Fruit fly (Drosophila melanogaster) whole organism: Measurements from ENCODE around the gene Hr83.

Experiments used
- CG8478 ChIP-seq: fragments of >200 bp; optimal IDR thresholded peaks from 2 replicates; lab custom pipeline; 2018; ENCODE audit warnings: inconsistent platforms
- Dll ChIP-seq: fragments of >200 bp; optimal IDR thresholded peaks from 2 replicates; lab custom pipeline; 2017
- EcR ChIP-seq, 2 experiments: fragments of >200 bp; optimal IDR thresholded peaks; 2 replicates each; lab custom pipeline; 2017; ENCODE audit warnings: missing biosample characterization in 2 of 2, missing genetic modification characterization in 2 of 2, missing genetic modification reagents in 2 of 2
- pan ChIP-seq: fragments of >200 bp; optimal IDR thresholded peaks from 2 replicates; lab custom pipeline; 2017
- psq ChIP-seq: fragments of >200 bp; optimal IDR thresholded peaks from 2 replicates; lab custom pipeline; 2017
- usp ChIP-seq: fragments of >200 bp; optimal IDR thresholded peaks from 2 replicates; lab custom pipeline; 2017; ENCODE audit warnings: missing biosample characterization, missing genetic modification characterization, mixed read lengths

The Hr83 gene

DNA sequence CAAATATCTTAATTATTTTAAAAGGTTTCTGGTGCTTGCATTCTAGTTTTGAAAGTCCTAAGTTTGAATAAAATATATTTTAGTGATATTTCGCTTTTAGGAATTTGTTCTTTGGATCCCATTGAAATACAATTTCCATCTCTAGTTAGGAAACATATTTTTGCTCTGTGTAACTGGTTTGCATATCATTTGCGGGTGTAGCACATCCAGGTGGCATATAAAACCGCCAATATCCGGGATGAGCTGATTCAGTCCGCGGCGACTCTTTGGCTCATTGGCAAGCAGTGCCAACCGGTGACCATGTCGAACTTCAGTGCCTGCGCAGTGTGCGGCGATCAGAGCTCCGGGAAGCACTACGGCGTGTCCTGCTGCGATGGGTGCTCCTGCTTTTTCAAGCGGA is at the start of gene Hr83:
Gene Hr83, plus strand, starts transcription at position 301 of the 400 bp plus-strand sequence.
- no peak for TF ChIP-seq pan (lab: Kevin White, UChicago)
- no peak for TF ChIP-seq usp (GFP tag; lab: Kevin White, UChicago)
- TF ChIP-seq CG8478 (lab: Kevin White, UChicago) = no peak
- TF ChIP-seq psq (lab: Kevin White, UChicago) = no peak
- TF ChIP-seq Dll (lab: Kevin White, UChicago) = no peak
- TF ChIP-seq EcR (GFP tag; optimal IDR thresholded peaks at IDR 0.05; lab: Kevin White, UChicago) = no peak

DNA sequence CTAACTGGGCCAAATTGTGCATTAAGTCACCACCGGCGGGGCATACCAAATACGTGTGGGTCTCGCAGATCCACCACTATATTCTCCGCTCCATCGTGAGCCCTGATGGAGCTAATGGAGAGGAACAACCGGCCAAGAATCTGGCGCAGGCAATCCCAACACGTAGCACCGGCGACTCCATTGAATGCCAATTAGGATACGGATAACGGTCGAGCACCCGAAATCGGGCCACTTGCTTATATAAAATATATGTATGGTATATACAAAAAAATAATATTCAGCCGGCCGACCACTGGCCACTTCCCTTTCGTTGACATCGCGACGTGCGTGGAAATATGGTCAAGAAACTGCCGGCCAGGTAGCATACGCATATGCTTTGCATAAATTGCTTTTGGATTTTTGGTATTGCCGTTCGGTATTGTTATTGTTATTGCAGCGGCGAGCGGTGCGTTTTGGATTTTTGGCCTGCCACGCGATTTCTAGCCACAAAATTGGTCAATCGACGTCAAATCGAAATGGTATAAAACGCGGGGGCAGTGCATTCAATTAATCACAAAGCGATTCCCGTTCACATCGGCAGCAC is 47.7 kb upstream of the Hr83 start, which contains the start of gene Osi15:
Gene Osi15, plus strand, starts transcription at position 548 of the 583 bp plus-strand sequence.
- no peak for TF ChIP-seq Dll (lab: Kevin White, UChicago)
- no peak for TF ChIP-seq CG8478 (lab: Kevin White, UChicago)
- TF ChIP-seq psq (lab: Kevin White, UChicago) = no peak
- no peak for TF ChIP-seq pan (lab: Kevin White, UChicago)
- TF ChIP-seq usp (GFP tag; lab: Kevin White, UChicago) = no peak
- TF ChIP-seq EcR (GFP tag; optimal IDR thresholded peaks at IDR 0.05; lab: Kevin White, UChicago) = no peak

DNA sequence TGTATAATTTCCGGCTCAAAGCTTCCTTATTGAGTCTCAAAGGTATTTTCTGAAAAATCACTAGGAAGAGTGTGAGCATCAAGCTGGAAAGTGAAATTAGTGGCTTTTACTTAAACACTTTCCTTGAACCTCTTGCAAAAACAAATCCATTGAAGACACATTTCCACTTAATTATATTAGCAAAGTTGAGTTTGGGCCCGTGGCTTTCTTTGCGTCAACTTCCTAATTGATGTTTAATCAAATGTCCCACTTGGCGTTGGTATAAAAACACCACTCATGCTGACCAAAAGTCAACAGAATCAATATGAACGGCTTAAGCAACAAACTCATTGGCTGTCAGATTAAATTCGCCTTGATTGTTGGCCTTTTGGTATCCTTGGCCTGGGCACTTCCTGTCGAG is 45.3 kb upstream of the Hr83 start, which contains the start of gene CG46396:
Gene CG46396, plus strand, starts transcription at position 301 of the 400 bp plus-strand sequence.
- TF ChIP-seq CG8478 (lab: Kevin White, UChicago) (no peak), EcR (GFP tag; optimal IDR thresholded peaks at IDR 0.05; lab: Kevin White, UChicago) (no peak), psq (lab: Kevin White, UChicago) (no peak), usp (GFP tag; lab: Kevin White, UChicago) (no peak), pan (lab: Kevin White, UChicago) (no peak), Dll (lab: Kevin White, UChicago) (no peak)

DNA sequence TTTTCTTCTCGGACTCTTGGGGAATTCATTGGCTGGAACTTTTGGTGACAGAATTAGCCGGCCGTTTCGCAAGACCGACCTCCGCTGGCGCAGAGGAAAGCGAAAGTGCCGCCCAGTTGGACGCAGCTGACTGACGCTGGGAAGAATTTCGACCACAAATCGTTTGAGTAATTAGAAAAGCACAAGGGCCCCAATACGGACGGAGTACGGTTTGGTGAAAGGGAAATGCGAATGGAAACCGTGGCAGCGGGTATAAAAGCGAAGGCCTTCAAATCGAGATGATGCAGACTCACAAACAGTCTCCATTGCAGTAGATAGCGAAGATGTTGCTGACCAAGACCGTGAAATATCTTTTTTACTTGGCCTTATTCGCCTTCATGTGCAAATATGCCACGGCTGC is 44.1 kb upstream of the Hr83 start, which contains the start of gene Osi16:
Gene Osi16, plus strand, starts transcription at position 301 of the 400 bp plus-strand sequence.
- TF ChIP-seq psq (lab: Kevin White, UChicago) (no peak), Dll (lab: Kevin White, UChicago) (no peak), CG8478 (lab: Kevin White, UChicago) (no peak), usp (GFP tag; lab: Kevin White, UChicago) (no peak), pan (lab: Kevin White, UChicago) (no peak)

DNA sequence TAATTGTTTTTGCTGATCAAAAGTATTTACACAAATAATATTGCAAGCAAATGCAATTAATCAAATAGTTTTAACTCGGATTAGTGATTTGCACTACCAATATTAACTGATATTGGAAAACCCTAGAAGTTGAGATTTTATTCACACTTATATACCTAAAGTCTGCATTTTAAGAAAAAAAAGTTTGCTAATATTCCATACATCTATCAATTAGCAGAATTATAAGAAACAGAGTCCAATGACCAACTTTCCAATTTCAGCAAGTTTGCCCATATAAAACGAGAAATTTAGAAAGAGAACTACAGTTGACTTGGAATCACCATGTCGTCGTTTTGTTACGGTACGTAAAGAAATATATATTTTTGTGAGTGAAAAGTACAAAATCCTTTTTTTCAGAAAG is 42.5 kb upstream of the Hr83 start, which contains the start of gene CG46026:
Gene CG46026, plus strand, starts transcription at position 301 of the 400 bp plus-strand sequence.
- no peak for TF ChIP-seq CG8478 (lab: Kevin White, UChicago)
- no peak for TF ChIP-seq usp (GFP tag; lab: Kevin White, UChicago)
- TF ChIP-seq pan (lab: Kevin White, UChicago) = no peak
- TF ChIP-seq psq (lab: Kevin White, UChicago) = no peak
- no peak for TF ChIP-seq Dll (lab: Kevin White, UChicago)
- no peak for TF ChIP-seq EcR (GFP tag; optimal IDR thresholded peaks at IDR 0.05; lab: Kevin White, UChicago)

DNA sequence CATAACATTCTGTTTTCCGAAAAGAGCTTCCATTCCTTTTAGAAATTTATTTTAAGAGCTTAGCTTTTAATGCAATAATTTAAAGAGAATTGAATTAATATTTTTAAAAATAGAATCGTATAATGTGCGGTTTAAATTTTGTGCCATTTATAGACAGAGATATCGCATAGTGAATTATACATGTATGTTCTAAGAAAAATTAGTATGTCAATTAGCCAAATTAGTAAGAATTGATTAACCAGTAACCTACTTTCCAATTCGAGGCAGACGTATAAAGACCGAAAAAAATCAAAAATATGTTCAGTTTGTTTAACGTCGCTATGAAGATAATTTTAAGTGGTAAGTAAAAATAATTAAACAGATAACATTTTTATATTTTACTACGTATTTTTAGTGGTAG is 39.4 kb upstream of the Hr83 start, which contains the start of gene CG31560:
Gene CG31560, plus strand, starts transcription at position 301 of the 400 bp plus-strand sequence.
- no peak for TF ChIP-seq psq (lab: Kevin White, UChicago)
- no peak for TF ChIP-seq Dll (lab: Kevin White, UChicago)
- no peak for TF ChIP-seq CG8478 (lab: Kevin White, UChicago)
- TF ChIP-seq EcR (GFP tag; optimal IDR thresholded peaks at IDR 0.05; lab: Kevin White, UChicago) = no peak
- no peak for TF ChIP-seq usp (GFP tag; lab: Kevin White, UChicago)
- no peak for TF ChIP-seq pan (lab: Kevin White, UChicago)

DNA sequence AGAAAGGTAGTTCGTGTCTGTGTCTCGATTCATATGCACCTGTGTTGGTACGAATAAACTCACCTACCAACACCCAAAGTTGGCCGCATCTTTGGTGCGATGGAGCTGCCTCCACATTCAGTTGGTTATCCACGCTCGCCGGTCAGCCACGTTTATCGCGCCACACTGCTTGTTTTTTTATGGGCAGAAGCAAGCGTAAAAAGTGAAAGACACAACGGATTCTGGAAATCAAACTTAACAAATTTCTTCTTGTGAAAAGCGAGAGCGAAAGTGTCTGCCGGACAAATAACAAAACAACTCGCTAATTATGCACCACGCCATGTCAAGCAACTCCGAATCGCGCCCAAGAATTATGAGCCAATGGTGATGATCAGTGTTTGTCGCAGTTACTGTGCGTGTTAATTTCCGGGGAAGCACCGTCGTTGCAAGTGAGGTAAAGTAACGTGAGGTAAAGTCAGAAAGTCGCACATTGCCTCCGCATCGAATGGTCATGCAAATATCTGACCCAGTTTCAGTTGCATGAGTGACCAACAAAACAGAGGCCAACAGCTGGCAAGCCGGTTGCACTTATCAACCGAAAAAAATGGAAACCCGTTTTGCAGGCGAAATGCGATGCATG is 37.3 kb upstream of the Hr83 start, which contains the start of gene Osi17:
Gene Osi17, plus strand, starts transcription at position 132 of the 619 bp plus-strand sequence.
- TF ChIP-seq CG8478 (lab: Kevin White, UChicago) = no peak
- no peak for TF ChIP-seq usp (GFP tag; lab: Kevin White, UChicago)
- no peak for TF ChIP-seq Dll (lab: Kevin White, UChicago)
- no peak for TF ChIP-seq psq (lab: Kevin White, UChicago)
- no peak for TF ChIP-seq pan (lab: Kevin White, UChicago)

DNA sequence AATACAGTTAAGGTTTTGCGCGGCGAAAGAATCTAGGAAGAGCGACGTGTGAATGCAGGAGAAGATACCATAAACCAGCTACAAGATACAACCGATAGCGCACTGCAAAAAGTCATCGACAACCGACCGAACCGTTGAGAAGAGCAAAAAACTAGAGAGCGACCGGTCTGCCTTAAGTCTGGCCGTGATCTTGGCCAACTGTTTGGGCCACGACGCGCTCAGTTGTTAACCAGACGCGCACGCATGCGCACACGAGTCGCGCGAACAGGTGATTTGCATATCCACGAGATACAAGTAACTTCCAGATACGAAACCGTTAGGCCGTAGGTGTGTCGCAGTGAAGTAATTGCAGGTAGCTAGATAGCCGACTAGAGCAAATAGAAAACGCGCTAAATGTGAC is 34.0 kb upstream of the Hr83 start:
- TF ChIP-seq pan (lab: Kevin White, UChicago) (no peak), usp (GFP tag; lab: Kevin White, UChicago) (no peak), EcR (GFP tag; optimal IDR thresholded peaks at IDR 0.05; lab: Kevin White, UChicago) (no peak), psq (lab: Kevin White, UChicago) (no peak)

DNA sequence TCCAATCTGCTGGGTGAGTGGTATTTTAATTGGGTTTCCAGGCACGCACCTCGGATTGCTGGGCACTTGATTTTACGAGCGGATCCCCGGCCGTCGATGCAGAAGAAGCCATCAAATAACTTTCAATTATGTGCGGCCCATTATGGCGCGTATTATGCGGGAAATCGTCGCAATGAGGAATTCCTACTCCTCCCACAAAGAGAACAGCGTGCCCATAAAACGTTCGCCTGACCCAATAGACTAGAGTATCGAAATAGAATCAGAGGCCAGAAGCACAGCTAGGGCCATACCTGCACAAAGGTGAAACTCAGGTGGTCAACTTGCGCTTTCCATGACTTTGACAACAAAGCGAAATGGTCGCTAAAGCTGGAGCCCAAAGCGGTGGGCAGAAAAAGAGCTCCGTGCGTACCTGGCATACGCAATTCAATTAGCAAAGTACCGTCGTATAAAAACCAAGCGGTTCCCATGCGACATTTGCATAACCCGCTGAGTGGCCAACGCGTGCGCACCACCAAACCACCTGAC is 19.2 kb upstream of the Hr83 start, which contains the start of gene Osi18:
Gene Osi18, plus strand, starts transcription at position 475 of the 525 bp plus-strand sequence.
- TF ChIP-seq pan (lab: Kevin White, UChicago) (no peak), EcR (GFP tag; optimal IDR thresholded peaks at IDR 0.05; lab: Kevin White, UChicago) (no peak), psq (lab: Kevin White, UChicago) (no peak), CG8478 (lab: Kevin White, UChicago) (no peak), Dll (lab: Kevin White, UChicago) (no peak), usp (GFP tag; lab: Kevin White, UChicago) (no peak)

DNA sequence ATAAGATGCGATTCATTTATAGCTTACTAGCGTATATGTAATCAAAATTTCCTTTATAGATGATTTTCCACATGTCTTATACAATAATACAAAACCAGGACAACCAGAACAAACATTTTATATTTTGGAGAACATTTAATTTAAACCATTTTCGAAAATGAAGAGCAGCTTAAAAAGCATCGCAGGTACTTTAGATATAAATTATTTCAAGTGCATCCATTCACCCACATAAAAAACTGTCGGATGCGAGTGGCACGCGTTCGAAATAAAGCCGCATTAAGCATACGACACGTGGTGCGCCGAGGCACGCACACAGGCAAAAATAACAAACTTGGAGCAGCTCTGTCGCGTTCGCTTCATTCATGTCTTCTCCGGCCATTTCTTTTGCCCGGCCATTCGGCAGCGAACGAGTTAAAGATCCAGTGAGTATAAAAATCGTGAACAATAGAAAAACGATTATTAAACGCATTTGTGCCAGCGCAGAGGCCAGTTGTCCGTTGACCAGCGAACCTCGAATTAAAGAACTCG is 14.1 kb upstream of the Hr83 start, which contains the start of gene Osi19:
Gene Osi19, plus strand, starts transcription at position 457 of the 528 bp plus-strand sequence.
- no peak for TF ChIP-seq psq (lab: Kevin White, UChicago)

DNA sequence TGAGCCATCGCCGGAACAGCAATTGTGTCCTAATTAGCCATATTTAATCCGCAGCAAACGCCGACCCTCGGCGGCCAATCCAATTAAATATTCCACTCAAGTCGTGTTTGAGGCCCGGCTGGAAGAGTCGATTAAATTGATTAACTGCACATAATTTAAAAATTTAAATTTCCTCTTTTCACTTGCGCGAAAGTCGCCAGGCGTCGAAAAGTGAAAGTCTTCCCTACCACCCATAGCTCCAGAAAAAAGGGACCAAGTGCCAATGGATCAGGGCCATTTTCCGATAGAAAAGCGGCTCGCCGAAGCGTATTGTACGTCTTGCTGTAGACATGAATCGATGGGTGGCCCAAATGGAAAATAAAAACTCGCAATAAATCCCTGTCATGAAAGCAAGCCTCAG is 11.6 kb upstream of the Hr83 start:
- no peak for TF ChIP-seq usp (GFP tag; lab: Kevin White, UChicago)
